Fruit fly (Drosophila melanogaster) whole organism, pupa: ENCODE data around the gene Gad1.

Experiments
- CG10348 ChIP-seq: fragments of 200-800 bp; sonication (Bioruptor generic); IDR thresholded peaks from 2 replicates; pipeline ENCODE4 v1.3.6; 2022; ENCODE audit warnings: missing biosample characterization, missing genetic modification characterization
- CG12605 ChIP-seq: fragments of 200-800 bp; sonication (Bioruptor generic); IDR thresholded peaks from 2 replicates; pipeline ENCODE4 v1.3.6; 2022; ENCODE audit warnings: missing biosample characterization, missing genetic modification characterization
- CG13204 ChIP-seq: fragments of 200-800 bp; sonication (Bioruptor generic); optimal IDR thresholded peaks from 2 replicates; lab custom pipeline; 2018; ENCODE audit warnings: missing biosample characterization, mild to moderate bottlenecking, missing genetic modification characterization, moderate library complexity
- CG14655 ChIP-seq: fragments of 200-800 bp; sonication (Bioruptor generic); optimal IDR thresholded peaks from 3 replicates; lab custom pipeline; 2017; ENCODE audit warnings: mild to moderate bottlenecking, missing biosample characterization, missing genetic modification reagents, missing genetic modification characterization
- CG15710 ChIP-seq: fragments of 200-800 bp; sonication (Bioruptor generic); optimal IDR thresholded peaks from 2 replicates; lab custom pipeline; 2018; ENCODE audit warnings: missing biosample characterization, mild to moderate bottlenecking, missing genetic modification characterization, moderate library complexity
- CG17806 ChIP-seq: fragments of 200-800 bp; sonication (Bioruptor generic); optimal IDR thresholded peaks from 2 replicates; lab custom pipeline; 2018; ENCODE audit warnings: missing biosample characterization, mild to moderate bottlenecking, missing genetic modification characterization, moderate library complexity
- CG32121 ChIP-seq: fragments of 200-800 bp; sonication (Bioruptor generic); IDR thresholded peaks from 2 replicates; pipeline ENCODE4 v1.3.6; 2022; ENCODE audit warnings: missing biosample characterization, missing genetic modification characterization
- CG34367 ChIP-seq: fragments of 200-800 bp; sonication (Bioruptor generic); optimal IDR thresholded peaks from 2 replicates; lab custom pipeline; 2018; ENCODE audit warnings: missing biosample characterization, mild to moderate bottlenecking, missing genetic modification characterization
- CG4496 ChIP-seq: fragments of 200-800 bp; sonication (Bioruptor generic); IDR thresholded peaks from 3 replicates; pipeline ENCODE4 v1.3.6; 2022; ENCODE audit warnings: missing biosample characterization, missing genetic modification characterization
- CG8159 ChIP-seq: fragments of 200-800 bp; sonication (Bioruptor generic); optimal IDR thresholded peaks from 3 replicates; lab custom pipeline; 2018; ENCODE audit warnings: missing biosample characterization, mild to moderate bottlenecking, missing genetic modification characterization, moderate library complexity
- CG8301 ChIP-seq: fragments of 200-800 bp; sonication (Bioruptor generic); optimal IDR thresholded peaks from 2 replicates; lab custom pipeline; 2018; ENCODE audit warnings: missing biosample characterization, mild to moderate bottlenecking, missing genetic modification characterization
- CG9948 ChIP-seq: fragments of 200-800 bp; sonication (Bioruptor generic); optimal IDR thresholded peaks from 2 replicates; lab custom pipeline; 2018; ENCODE audit warnings: missing biosample characterization, mild to moderate bottlenecking, missing genetic modification characterization, moderate library complexity
- D1 ChIP-seq: fragments of 200-800 bp; sonication (Bioruptor generic); optimal IDR thresholded peaks from 2 replicates; lab custom pipeline; 2018; ENCODE audit warnings: missing biosample characterization, mild to moderate bottlenecking, missing genetic modification characterization, moderate library complexity
- EcR ChIP-seq: fragments of 200-800 bp; sonication (Bioruptor generic); optimal IDR thresholded peaks from 3 replicates; lab custom pipeline; 2019; ENCODE audit warnings: missing biosample characterization, missing genetic modification characterization, mild to moderate bottlenecking, moderate library complexity, missing genetic modification reagents
- Ets98B ChIP-seq: fragments of 200-800 bp; sonication (Bioruptor generic); IDR thresholded peaks from 2 replicates; pipeline ENCODE4 v1.3.6; 2022; ENCODE audit warnings: missing biosample characterization, missing genetic modification characterization
- Pif1A ChIP-seq: fragments of 200-800 bp; sonication (Bioruptor generic); optimal IDR thresholded peaks from 3 replicates; lab custom pipeline; 2016; ENCODE audit warnings: missing biosample characterization, missing genetic modification characterization
- Pif1B ChIP-seq: fragments of 200-800 bp; sonication (Bioruptor generic); optimal IDR thresholded peaks from 3 replicates; lab custom pipeline; 2016; ENCODE audit warnings: missing biosample characterization, missing genetic modification characterization
- Snoo ChIP-seq: fragments of 200-800 bp; sonication (Bioruptor generic); optimal IDR thresholded peaks from 3 replicates; lab custom pipeline; 2017; ENCODE audit warnings: missing biosample characterization, mild to moderate bottlenecking, missing genetic modification characterization, inconsistent platforms
- fd96Ca ChIP-seq: fragments of 200-800 bp; sonication (Bioruptor generic); IDR thresholded peaks from 3 replicates; pipeline ENCODE4 v1.3.6; 2022; ENCODE audit warnings: missing biosample characterization, missing genetic modification characterization
- gl ChIP-seq: fragments of 200-800 bp; sonication (Bioruptor generic); optimal IDR thresholded peaks from 2 replicates; lab custom pipeline; 2018; ENCODE audit warnings: missing biosample characterization, mild to moderate bottlenecking, missing genetic modification characterization
- rn ChIP-seq: fragments of 200-800 bp; sonication (Bioruptor generic); IDR thresholded peaks from 2 replicates; pipeline ENCODE4 v1.3.6; 2022; ENCODE audit warnings: missing biosample characterization, missing genetic modification characterization

The Gad1 gene

DNA sequence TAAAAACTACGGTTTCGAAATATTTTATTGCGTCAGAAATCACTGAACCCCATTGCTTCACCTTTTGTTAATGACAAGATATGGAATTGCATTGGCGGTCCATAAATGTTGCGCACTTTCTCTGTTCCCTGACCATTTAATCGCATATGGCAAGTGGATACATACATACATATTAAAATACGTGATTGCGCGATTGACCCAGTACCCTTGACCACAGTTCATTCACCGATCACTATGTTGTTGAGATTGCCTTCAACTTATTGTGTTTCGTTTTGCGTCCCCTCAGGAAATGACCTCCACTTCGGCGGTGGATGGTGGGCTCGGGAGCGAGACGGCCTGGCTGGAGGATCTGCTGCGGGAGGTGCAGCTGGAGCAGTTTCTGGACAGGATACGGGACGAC, 21.7 kb upstream of the Gad1 start:
- TF ChIP-seq EcR (peak; percentile 92), Pif1B (GFP tag; lab: Kevin White, UChicago) (no peak)

dm6 chr3L:4108844-4109494, 20.4 kb upstream of the Gad1 start:
- TF ChIP-seq EcR (no peak), fd96Ca (GFP tag; lab: Robert Waterston, UW) (peak; percentile 55; the same call in 1 of the 3 replicates), CG32121 (GFP tag; lab: Robert Waterston, UW) (peak; percentile 48), Pif1A (peak; percentile 81), Ets98B (GFP tag; lab: Robert Waterston, UW) (peak; percentile 61), CG34367 (tag; lab: Kevin White, UChicago) (peak; percentile 41), CG8159 (tag; lab: Kevin White, UChicago) (peak; percentile 66), CG9948 (tag; lab: Kevin White, UChicago) (peak; percentile 63), CG12605 (no peak), CG13204 (GFP tag; lab: Kevin White, UChicago) (peak; percentile 39), CG8301 (peak; percentile 79), CG10348 (no peak), CG4496 (GFP tag; lab: Robert Waterston, UW) (peak; percentile 59; the same call in 1 of the 3 replicates), gl (peak; percentile 15), CG15710 (tag; lab: Kevin White, UChicago) (peak; percentile 69), Pif1B (GFP tag; lab: Kevin White, UChicago) (peak; percentile 41), Snoo (tag; lab: Kevin White, UChicago) (peak; percentile 58), CG17806 (tag; lab: Kevin White, UChicago) (peak; percentile 31), CG14655 (GFP tag; lab: Kevin White, UChicago) (peak; percentile 79), rn (GFP tag; lab: Robert Waterston, UW) (no peak), D1 (tag; lab: Kevin White, UChicago) (no peak)

DNA sequence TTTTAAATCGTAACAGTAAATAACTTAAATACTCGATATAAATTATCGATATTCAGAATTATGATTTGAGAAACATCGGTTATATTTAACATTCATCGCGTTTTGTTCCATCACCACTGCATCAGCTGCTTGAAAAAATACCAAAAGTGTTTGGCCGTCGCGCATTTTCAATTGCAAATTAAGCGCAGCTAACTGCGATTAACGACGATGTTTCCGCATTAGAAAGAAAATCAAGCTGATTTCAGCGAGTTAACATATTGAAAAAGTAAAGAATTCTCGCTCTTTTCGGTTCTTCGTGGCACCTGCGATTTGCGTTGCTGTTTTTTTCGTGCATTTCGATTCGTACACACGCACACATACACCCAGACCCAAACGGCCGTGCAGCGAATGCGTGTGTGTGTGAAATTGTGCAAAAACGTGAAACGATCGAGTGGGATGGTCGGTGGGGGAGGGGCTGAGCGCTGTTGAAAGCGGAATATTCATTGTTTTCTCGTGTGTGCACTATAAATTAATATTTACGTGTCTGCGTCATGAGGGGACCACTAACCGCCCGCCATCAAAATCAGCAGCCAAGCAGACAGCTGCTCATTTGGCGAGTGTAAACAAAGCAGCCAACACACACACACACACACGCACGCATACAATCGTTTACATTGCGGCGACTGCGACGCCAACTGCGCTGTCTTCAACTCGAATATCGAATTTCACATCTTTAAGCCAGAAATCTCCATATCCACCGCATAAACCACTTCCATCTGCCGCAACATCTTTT, 19.7 kb upstream of the Gad1 start, which contains the start of gene Ack:
Ack (plus strand) TSS at position 115 of the 772 bp plus-strand sequence.
- TF ChIP-seq CG8159 (tag; lab: Kevin White, UChicago) (no peak), CG32121 (GFP tag; lab: Robert Waterston, UW) (peak; percentile 22; the same call in 1 of the 2 replicates), CG13204 (GFP tag; lab: Kevin White, UChicago) (peak; percentile 17), CG9948 (tag; lab: Kevin White, UChicago) (no peak), Snoo (tag; lab: Kevin White, UChicago) (no peak), Pif1B (GFP tag; lab: Kevin White, UChicago) (no peak), Ets98B (GFP tag; lab: Robert Waterston, UW) (no peak)

DNA sequence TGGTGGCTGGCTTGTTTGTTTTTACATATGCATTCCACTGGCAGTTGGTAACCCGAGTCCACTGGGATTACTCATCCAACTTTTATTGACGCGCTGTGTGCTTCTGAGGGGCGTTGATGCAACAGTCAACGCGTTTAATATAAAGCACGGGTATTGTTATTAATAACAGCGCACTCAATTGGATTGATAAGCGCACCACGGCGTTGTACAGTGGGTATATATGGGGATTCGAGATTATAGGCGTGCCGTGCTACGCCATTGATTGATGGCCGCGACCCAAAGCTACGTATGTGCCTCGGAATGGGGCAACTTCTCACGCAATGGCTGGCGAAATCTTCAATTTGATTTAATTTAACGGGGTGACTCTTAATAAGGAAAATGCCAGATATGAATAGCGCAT, 18.6 kb upstream of the Gad1 start:
- TF ChIP-seq CG15710 (tag; lab: Kevin White, UChicago) (no peak), EcR (peak; percentile 52)

- TF ChIP-seq EcR = peak; percentile 42
- TF ChIP-seq CG32121 (GFP tag; lab: Robert Waterston, UW) = no peak
- 0 out of 2 replicates have a peak, but pooled peaks have one; percentile 34 for TF ChIP-seq CG12605
- TF ChIP-seq, all 21 proteins: peak for 2
Observed at dm6 chr3L:4103258-4104247, 15.0 kb upstream of the Gad1 start, which contains the start of gene Fit1. Gene Fit1 (plus strand): TSS chr3L:4103564.

dm6 chr3L:4102496-4103257, 14.1 kb upstream of the Gad1 start, which contains the start of gene CG14995:
Gene CG14995 (minus strand): TSS chr3L:4103256.
- TF ChIP-seq EcR (peak; percentile 36), CG17806 (tag; lab: Kevin White, UChicago) (no peak), fd96Ca (GFP tag; lab: Robert Waterston, UW) (peak; percentile 34; the same call in 1 of the 3 replicates), Ets98B (GFP tag; lab: Robert Waterston, UW) (peak; percentile 67), CG15710 (tag; lab: Kevin White, UChicago) (no peak), Pif1A (peak; percentile 33), Pif1B (GFP tag; lab: Kevin White, UChicago) (peak; percentile 39), gl (no peak), Snoo (tag; lab: Kevin White, UChicago) (no peak), CG12605 (peak; percentile 54; the same call in 1 of the 2 replicates), D1 (tag; lab: Kevin White, UChicago) (no peak), rn (GFP tag; lab: Robert Waterston, UW) (no peak), CG9948 (tag; lab: Kevin White, UChicago) (no peak), CG32121 (GFP tag; lab: Robert Waterston, UW) (peak; percentile 37; the same call in 1 of the 2 replicates), CG8301 (no peak), CG10348 (no peak), CG4496 (GFP tag; lab: Robert Waterston, UW) (peak; percentile 66; the same call in 2 of the 3 replicates), CG14655 (GFP tag; lab: Kevin White, UChicago) (no peak), CG13204 (GFP tag; lab: Kevin White, UChicago) (no peak), CG34367 (tag; lab: Kevin White, UChicago) (no peak), CG8159 (tag; lab: Kevin White, UChicago) (no peak)
